Fruit fly (Drosophila melanogaster): ENCODE results near the gene CG9098.

The CG9098 gene

DNA sequence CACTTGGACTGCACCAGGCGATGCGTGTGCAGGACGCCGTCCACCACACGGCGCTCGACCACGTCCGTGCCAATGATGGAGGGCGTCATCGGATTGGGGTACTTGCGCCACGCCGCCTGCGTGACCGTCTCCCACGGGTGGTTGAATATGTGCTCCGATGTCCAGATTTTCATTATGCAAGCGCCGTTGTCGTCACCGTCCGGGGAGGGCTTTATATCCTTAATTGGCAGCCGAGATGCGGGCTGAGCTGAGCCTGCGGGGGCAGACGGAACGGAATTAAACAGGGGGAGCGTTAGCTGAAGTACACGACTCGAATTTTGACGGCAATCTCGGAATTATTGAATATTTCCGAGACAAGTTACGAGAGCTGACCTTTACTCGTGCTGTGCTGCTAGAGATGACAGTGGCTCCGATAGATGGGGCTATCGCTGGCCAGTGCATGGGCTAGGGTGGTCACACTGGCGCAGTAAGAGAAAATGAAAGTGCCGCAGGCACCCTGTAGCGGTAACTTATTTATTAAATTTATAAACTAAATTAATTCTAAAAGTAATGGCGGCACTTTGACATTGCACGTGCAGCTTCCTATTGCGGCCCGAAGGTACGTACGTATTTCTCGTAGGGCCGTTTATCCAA is 35.5 kb upstream of the CG9098 start, which contains the start of gene IPIP (continued):
- TF ChIP-seq salm (tag; optimal IDR thresholded peaks at IDR 0.05) (no peak), CG3407 (GFP tag; optimal IDR thresholded peaks at IDR 0.05) (no peak), btn (GFP tag; optimal IDR thresholded peaks at IDR 0.05) (no peak), CG2889 (GFP tag; IDR thresholded peaks at IDR 0.05) (no peak), CG17328 (GFP tag; IDR thresholded peaks at IDR 0.05) (peak; percentile 55; the same call in 1 of the 2 replicates), pfk (GFP tag; optimal IDR thresholded peaks at IDR 0.05) (no peak), Rx (GFP tag; IDR thresholded peaks at IDR 0.05) (peak; percentile 43; the same call in 1 of the 2 replicates), CG18262 (tag; optimal IDR thresholded peaks at IDR 0.05) (peak; percentile 12), CG15269 (tag; optimal IDR thresholded peaks at IDR 0.05) (no peak), pb (GFP tag; optimal IDR thresholded peaks at IDR 0.05) (no peak), sim (GFP tag; IDR thresholded peaks at IDR 0.05) (0 out of 2 replicates have a peak, but pooled peaks have one; percentile 31), Doc3 (GFP tag; IDR thresholded peaks at IDR 0.05; ENCODE audit: partially characterized antibody) (peak; percentile 73), CG10979 (tag; optimal IDR thresholded peaks at IDR 0.05) (peak; percentile 0), vfl (GFP tag; optimal IDR thresholded peaks at IDR 0.05) (no peak), dimm (GFP tag; IDR thresholded peaks at IDR 0.05) (no peak), fd3F (GFP tag; optimal IDR thresholded peaks at IDR 0.05) (no peak), CG11398 (GFP tag; optimal IDR thresholded peaks at IDR 0.05) (no peak), klu (GFP tag; IDR thresholded peaks at IDR 0.05) (no peak), HLH4C (GFP tag; IDR thresholded peaks at IDR 0.05; ENCODE audit: partially characterized antibody) (peak; percentile 74), CG11696 (GFP tag; IDR thresholded peaks at IDR 0.05) (no peak), pum (GFP tag; optimal IDR thresholded peaks at IDR 0.05) (no peak), Dref (GFP tag; IDR thresholded peaks at IDR 0.05) (peak; percentile 79), Tbp (GFP tag; optimal IDR thresholded peaks at IDR 0.05) (no peak), ro (GFP tag; IDR thresholded peaks at IDR 0.05) (no peak; the same call in 1 of the 2 replicates), MTF-1 (GFP tag; optimal IDR thresholded peaks at IDR 0.05; ENCODE audit: borderline replicate concordance) (peak; percentile 29), lola (GFP tag; optimal IDR thresholded peaks at IDR 0.05) (no peak), Max (GFP tag; optimal IDR thresholded peaks at IDR 0.05) (peak; percentile 4), Med (GFP tag) (peak; percentile 91), abd-A (tag; optimal IDR thresholded peaks at IDR 0.05) (no peak), ranshi (GFP tag; IDR thresholded peaks at IDR 0.05) (0 out of 2 replicates have a peak, but pooled peaks have one; percentile 27), CG12104 (GFP tag; optimal IDR thresholded peaks at IDR 0.05) (no peak), CG5245 (GFP tag; optimal IDR thresholded peaks at IDR 0.05) (no peak), wek (GFP tag; optimal IDR thresholded peaks at IDR 0.05) (no peak), CG14441 (GFP tag; IDR thresholded peaks at IDR 0.05) (peak; percentile 26; the same call in 1 of the 2 replicates), al (GFP tag; IDR thresholded peaks at IDR 0.05) (0 out of 2 replicates have a peak, but pooled peaks have one; percentile 8), Ets97D (GFP tag; optimal IDR thresholded peaks at IDR 0.05) (peak; percentile 27), gfzf (GFP tag; optimal IDR thresholded peaks at IDR 0.05) (peak; percentile 29), CG1529 (GFP tag; optimal IDR thresholded peaks at IDR 0.05) (no peak), CG8765 (GFP tag; IDR thresholded peaks at IDR 0.05) (no peak), fd96Cb (tag; optimal IDR thresholded peaks at IDR 0.05) (no peak)

dm6 chr2L:6046865-6047264 is 34.7 kb upstream of the CG9098 start:
- TF ChIP-seq nerfin-1 (tag; optimal IDR thresholded peaks at IDR 0.05), result no peak
- peak; percentile 79 for TF ChIP-seq Med (GFP tag)
- 0 out of 2 replicates have a peak, but pooled peaks have one; percentile 11 for TF ChIP-seq amos (GFP tag; IDR thresholded peaks at IDR 0.05; ENCODE audit: partially characterized antibody)
- TF ChIP-seq Gug (GFP tag; IDR thresholded peaks at IDR 0.05), result no peak
- peak; percentile 1 for TF ChIP-seq ftz-f1 (GFP tag; optimal IDR thresholded peaks at IDR 0.05)
- TF ChIP-seq CG6175 (GFP tag; IDR thresholded peaks at IDR 0.05), result 0 out of 3 replicates have a peak, but pooled peaks have one; percentile 23
- TF ChIP-seq sr (GFP tag; IDR thresholded peaks at IDR 0.05), result peak; percentile 83
- TF ChIP-seq ranshi (GFP tag; IDR thresholded peaks at IDR 0.05), result no peak

Data from whole organism, embryonic.